In the genomic region with DNA sequence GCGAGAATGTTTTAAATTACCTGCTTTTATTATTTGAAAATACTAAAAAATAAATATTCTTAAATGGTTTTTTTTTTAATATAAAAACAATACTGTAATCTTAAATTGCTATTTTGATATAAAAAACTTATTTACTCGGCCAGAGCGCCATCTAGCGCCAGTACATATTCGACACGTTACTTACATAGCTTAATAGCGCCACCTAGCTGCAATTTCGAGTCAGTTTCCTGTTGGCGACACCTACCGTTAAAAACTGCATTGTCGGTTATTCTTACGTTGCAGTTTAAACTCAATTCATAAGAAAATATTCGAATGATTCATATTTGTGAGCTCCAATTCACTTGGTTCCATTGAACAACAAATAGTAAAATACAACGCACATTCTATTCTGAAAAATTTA, we compare ENCODE assay signal across 1 fruit fly cellular context.
TF ChIP-seq lines count a peak whose summit lies in the region.

No protein-coding gene starts in this region.

TF ChIP-seq in whole organism, embryonic, 481 proteins besides CTCF, POLR2A, EP300 and RAD21 (continued from another document and continues in another):
- TF ChIP-seq ranshi (GFP tag; IDR thresholded peaks at IDR 0.05; lab: Robert Waterston, UW) (peak; percentile 49; the same call in 1 of the 2 replicates), Fer1 (GFP tag; optimal IDR thresholded peaks at IDR 0.05; lab: Kevin White, UChicago) (peak; percentile 49), Doc2 (GFP tag; IDR thresholded peaks at IDR 0.05; lab: Robert Waterston, UW) (no peak), HLHmδ (GFP tag; optimal IDR thresholded peaks at IDR 0.05; lab: Kevin White, UChicago) (no peak), hkb (optimal IDR thresholded peaks at IDR 0.05; lab: Kevin White, UChicago) (no peak), hkb (GFP tag; IDR thresholded peaks at IDR 0.05; lab: Robert Waterston, UW) (peak; percentile 12; the same call in 1 of the 2 replicates), insv (GFP tag; optimal IDR thresholded peaks at IDR 0.05; lab: Kevin White, UChicago) (peak in 1 of 2 experiments; percentile 56), CG10209 (GFP tag; optimal IDR thresholded peaks at IDR 0.05; lab: Kevin White, UChicago) (peak; percentile 57), CG6272 (GFP tag; IDR thresholded peaks at IDR 0.05; lab: Robert Waterston, UW) (no peak), ems (GFP tag; optimal IDR thresholded peaks at IDR 0.05; lab: Kevin White, UChicago) (peak; percentile 13), Doc3 (GFP tag; IDR thresholded peaks at IDR 0.05; lab: Robert Waterston, UW; ENCODE audit: partially characterized antibody) (no peak), zfh2 (GFP tag; optimal IDR thresholded peaks at IDR 0.05; lab: Kevin White, UChicago) (peak; percentile 14), schlank (tag; optimal IDR thresholded peaks at IDR 0.05; lab: Kevin White, UChicago) (no peak), lab (GFP tag; optimal IDR thresholded peaks at IDR 0.05; lab: Kevin White, UChicago) (peak; percentile 29), pum (GFP tag; optimal IDR thresholded peaks at IDR 0.05; lab: Kevin White, UChicago) (peak; percentile 70), Kr (GFP tag; optimal IDR thresholded peaks at IDR 0.05; lab: Kevin White, UChicago) (no peak), eve (GFP tag; optimal IDR thresholded peaks at IDR 0.05; lab: Kevin White, UChicago) (no peak), CG7839 (tag; optimal IDR thresholded peaks at IDR 0.05; lab: Kevin White, UChicago) (peak; percentile 70), ftz-f1 (GFP tag; optimal IDR thresholded peaks at IDR 0.05; lab: Kevin White, UChicago) (no peak), CG4820 (GFP tag; optimal IDR thresholded peaks at IDR 0.05; lab: Kevin White, UChicago) (peak; percentile 54), CG12236 (GFP tag; optimal IDR thresholded peaks at IDR 0.05; lab: Kevin White, UChicago) (no peak), z (GFP tag; IDR thresholded peaks at IDR 0.05; lab: Robert Waterston, UW) (no peak), Side (GFP tag; optimal IDR thresholded peaks at IDR 0.05; lab: Kevin White, UChicago) (peak; percentile 55), corto (GFP tag; optimal IDR thresholded peaks at IDR 0.05; lab: Kevin White, UChicago) (no peak), CG2889 (GFP tag; IDR thresholded peaks at IDR 0.05; lab: Robert Waterston, UW) (no peak), lov (optimal IDR thresholded peaks at IDR 0.05; lab: Kevin White, UChicago) (no peak), lov (GFP tag; IDR thresholded peaks at IDR 0.05; lab: Robert Waterston, UW) (no peak), CG12219 (GFP tag; optimal IDR thresholded peaks at IDR 0.05; lab: Kevin White, UChicago) (peak; percentile 24), mam (GFP tag; optimal IDR thresholded peaks at IDR 0.05; lab: Kevin White, UChicago) (peak; percentile 60), CG7963 (GFP tag; IDR thresholded peaks at IDR 0.05; lab: Robert Waterston, UW; ENCODE audit: partially characterized antibody) (no peak), zen2 (GFP tag; IDR thresholded peaks at IDR 0.05; lab: Robert Waterston, UW; ENCODE audit: partially characterized antibody) (no peak), BtbVII (GFP tag; optimal IDR thresholded peaks at IDR 0.05; lab: Kevin White, UChicago) (peak; percentile 22), oc (tag; optimal IDR thresholded peaks at IDR 0.05; lab: Kevin White, UChicago) (no peak), crp (GFP tag; optimal IDR thresholded peaks at IDR 0.05; lab: Kevin White, UChicago) (no peak), Fer2 (tag; optimal IDR thresholded peaks at IDR 0.05; lab: Kevin White, UChicago) (peak; percentile 33), bsh (GFP tag; optimal IDR thresholded peaks at IDR 0.05; lab: Kevin White, UChicago) (peak in 1 of 2 experiments; percentile 56), CG14014 (GFP tag; IDR thresholded peaks at IDR 0.05; lab: Robert Waterston, UW) (peak; percentile 63), CG7987 (GFP tag; optimal IDR thresholded peaks at IDR 0.05; lab: Kevin White, UChicago) (peak; percentile 57), ttk (GFP tag; IDR thresholded peaks at IDR 0.05; lab: Robert Waterston, UW) (no peak), zfh1 (GFP tag; IDR thresholded peaks at IDR 0.05; lab: Robert Waterston, UW) (peak; percentile 77; the same call in 2 of the 3 replicates), CG5180 (GFP tag; optimal IDR thresholded peaks at IDR 0.05; lab: Kevin White, UChicago) (no peak), disco-r (GFP tag; optimal IDR thresholded peaks at IDR 0.05; lab: Kevin White, UChicago) (no peak), Lim3 (GFP tag; IDR thresholded peaks at IDR 0.05; lab: Robert Waterston, UW) (no peak), sqz (GFP tag; optimal IDR thresholded peaks at IDR 0.05; lab: Kevin White, UChicago) (peak; percentile 59), Ptx1 (GFP tag; IDR thresholded peaks at IDR 0.05; lab: Robert Waterston, UW) (peak; percentile 67), Dll (GFP tag; IDR thresholded peaks at IDR 0.05; lab: Robert Waterston, UW; ENCODE audit: partially characterized antibody) (no peak), Poxn (GFP tag; IDR thresholded peaks at IDR 0.05; lab: Robert Waterston, UW) (no peak), az2 (GFP tag; optimal IDR thresholded peaks at IDR 0.05; lab: Kevin White, UChicago) (peak; percentile 69), ara (GFP tag; IDR thresholded peaks at IDR 0.05; lab: Robert Waterston, UW) (no peak), Xrp1 (GFP tag; IDR thresholded peaks at IDR 0.05; lab: Robert Waterston, UW) (no peak), CG8089 (GFP tag; optimal IDR thresholded peaks at IDR 0.05; lab: Kevin White, UChicago) (peak; percentile 51), Bdp1 (GFP tag; optimal IDR thresholded peaks at IDR 0.05; lab: Kevin White, UChicago) (peak; percentile 6), ci (GFP tag; IDR thresholded peaks at IDR 0.05; lab: Robert Waterston, UW) (peak; percentile 77), NC2β (GFP tag; optimal IDR thresholded peaks at IDR 0.05; lab: Kevin White, UChicago) (peak; percentile 58), BEAF-32 (GFP tag; optimal IDR thresholded peaks at IDR 0.05; lab: Kevin White, UChicago) (no peak), Bteb2 (GFP tag; optimal IDR thresholded peaks at IDR 0.05; lab: Kevin White, UChicago) (no peak), fru (optimal IDR thresholded peaks at IDR 0.05; lab: Kevin White, UChicago) (no peak), odd (GFP tag; optimal IDR thresholded peaks at IDR 0.05; lab: Kevin White, UChicago) (no peak), CoRest (tag; optimal IDR thresholded peaks at IDR 0.05; lab: Kevin White, UChicago) (peak; percentile 66), CG15696 (tag; optimal IDR thresholded peaks at IDR 0.05; lab: Kevin White, UChicago) (peak; percentile 81), pan (optimal IDR thresholded peaks at IDR 0.05; lab: Kevin White, UChicago) (no peak), pan (GFP tag; optimal IDR thresholded peaks at IDR 0.05 in 1 of 2, IDR thresholded peaks at IDR 0.05 in 1 of 2) (peak in 1 of 2 experiments; percentile 34), CG11093 (GFP tag; IDR thresholded peaks at IDR 0.05; lab: Robert Waterston, UW) (no peak), psq (GFP tag; optimal IDR thresholded peaks at IDR 0.05; lab: Kevin White, UChicago) (no peak), vvl (GFP tag; IDR thresholded peaks at IDR 0.05; lab: Robert Waterston, UW) (peak; percentile 75; the same call in 1 of the 2 replicates), Pdp1 (GFP tag; optimal IDR thresholded peaks at IDR 0.05; lab: Kevin White, UChicago) (peak; percentile 60 to 79), CG15073 (GFP tag; optimal IDR thresholded peaks at IDR 0.05; lab: Kevin White, UChicago) (no peak), CG13424 (tag; optimal IDR thresholded peaks at IDR 0.05; lab: Kevin White, UChicago) (peak; percentile 42), Max (GFP tag; optimal IDR thresholded peaks at IDR 0.05; lab: Kevin White, UChicago) (peak; percentile 6), CG4328 (GFP tag; optimal IDR thresholded peaks at IDR 0.05; lab: Kevin White, UChicago) (peak; percentile 33), HLH3B (GFP tag; IDR thresholded peaks at IDR 0.05; lab: Robert Waterston, UW) (peak; percentile 56), CG31365 (tag; optimal IDR thresholded peaks at IDR 0.05; lab: Kevin White, UChicago) (peak; percentile 40), cad (GFP tag; optimal IDR thresholded peaks at IDR 0.05; lab: Kevin White, UChicago) (no peak), CG11398 (GFP tag; optimal IDR thresholded peaks at IDR 0.05; lab: Kevin White, UChicago) (peak; percentile 22), CkIIα-i1 (GFP tag; IDR thresholded peaks at IDR 0.05; lab: Robert Waterston, UW) (no peak), CG9609 (GFP tag; optimal IDR thresholded peaks at IDR 0.05; lab: Kevin White, UChicago) (peak; percentile 47), Opbp (GFP tag; IDR thresholded peaks at IDR 0.05; lab: Robert Waterston, UW; ENCODE audit: partially characterized antibody) (peak; percentile 39; the same call in 1 of the 3 replicates), Sry-δ (GFP tag; optimal IDR thresholded peaks at IDR 0.05; lab: Kevin White, UChicago) (peak; percentile 14), Tbp (GFP tag; optimal IDR thresholded peaks at IDR 0.05; lab: Kevin White, UChicago) (no peak), repo (GFP tag; optimal IDR thresholded peaks at IDR 0.05; lab: Kevin White, UChicago) (peak; percentile 37), Atf6 (GFP tag; IDR thresholded peaks at IDR 0.05; lab: Robert Waterston, UW) (0 out of 2 replicates have a peak, but pooled peaks have one; percentile 10), Rfx (GFP tag; IDR thresholded peaks at IDR 0.05; lab: Robert Waterston, UW) (peak; percentile 88), tio (GFP tag; optimal IDR thresholded peaks at IDR 0.05; lab: Kevin White, UChicago) (peak; percentile 9), Rx (GFP tag; IDR thresholded peaks at IDR 0.05; lab: Robert Waterston, UW) (peak; percentile 41; the same call in 1 of the 2 replicates), CG14667 (GFP tag; IDR thresholded peaks at IDR 0.05; lab: Robert Waterston, UW) (no peak), E2f2 (GFP tag; IDR thresholded peaks at IDR 0.05; lab: Robert Waterston, UW) (peak; percentile 35; the same call in 1 of the 2 replicates), rib (GFP tag; IDR thresholded peaks at IDR 0.05; lab: Robert Waterston, UW) (no peak), danr (GFP tag; IDR thresholded peaks at IDR 0.05; lab: Robert Waterston, UW) (peak; percentile 32; the same call in 1 of the 2 replicates), CG5245 (GFP tag; optimal IDR thresholded peaks at IDR 0.05; lab: Kevin White, UChicago) (peak; percentile 81), CG11085 (GFP tag; IDR thresholded peaks at IDR 0.05; lab: Robert Waterston, UW) (peak; percentile 73), CG6654 (GFP tag; optimal IDR thresholded peaks at IDR 0.05; lab: Kevin White, UChicago) (no peak), hbn (GFP tag; IDR thresholded peaks at IDR 0.05; lab: Robert Waterston, UW; ENCODE audit: partially characterized antibody) (no peak), crc (GFP tag; optimal IDR thresholded peaks at IDR 0.05; lab: Kevin White, UChicago) (no peak), B-H2 (GFP tag; optimal IDR thresholded peaks at IDR 0.05; lab: Kevin White, UChicago) (peak; percentile 71), dysf (GFP tag; IDR thresholded peaks at IDR 0.05; lab: Robert Waterston, UW) (peak; percentile 68; the same call in 2 of the 3 replicates), CG2120 (GFP tag; optimal IDR thresholded peaks at IDR 0.05; lab: Kevin White, UChicago) (peak; percentile 48), exex (tag; optimal IDR thresholded peaks at IDR 0.05; lab: Kevin White, UChicago) (no peak), slou (GFP tag; optimal IDR thresholded peaks at IDR 0.05; lab: Kevin White, UChicago) (peak; percentile 37), ham (GFP tag; IDR thresholded peaks at IDR 0.05; lab: Robert Waterston, UW) (no peak), CG18476 (GFP tag; optimal IDR thresholded peaks at IDR 0.05; lab: Kevin White, UChicago) (peak; percentile 34), bowl (GFP tag; IDR thresholded peaks at IDR 0.05; lab: Robert Waterston, UW) (no peak), CG8765 (GFP tag; IDR thresholded peaks at IDR 0.05; lab: Robert Waterston, UW) (0 out of 2 replicates have a peak, but pooled peaks have one; percentile 6), shn (GFP tag; optimal IDR thresholded peaks at IDR 0.05; lab: Kevin White, UChicago) (peak; percentile 47), Dad (GFP tag; optimal IDR thresholded peaks at IDR 0.05; lab: Kevin White, UChicago) (peak; percentile 25), slbo (GFP tag; IDR thresholded peaks at IDR 0.05; lab: Robert Waterston, UW) (peak; percentile 77), Meics (GFP tag; optimal IDR thresholded peaks at IDR 0.05; lab: Kevin White, UChicago) (peak; percentile 73), sug (tag; optimal IDR thresholded peaks at IDR 0.05; lab: Kevin White, UChicago) (peak; percentile 59), CG11247 (GFP tag; IDR thresholded peaks at IDR 0.05; lab: Robert Waterston, UW) (peak; percentile 69), dm (GFP tag; optimal IDR thresholded peaks at IDR 0.05; lab: Kevin White, UChicago) (peak; percentile 23), vnd (GFP tag; IDR thresholded peaks at IDR 0.05; lab: Robert Waterston, UW; ENCODE audit: partially characterized antibody) (no peak), onecut (GFP tag; IDR thresholded peaks at IDR 0.05; lab: Robert Waterston, UW) (peak; percentile 55), NK7.1 (GFP tag; optimal IDR thresholded peaks at IDR 0.05; lab: Kevin White, UChicago) (peak; percentile 36), en (GFP tag; optimal IDR thresholded peaks at IDR 0.05; lab: Kevin White, UChicago) (peak; percentile 10), CG34376 (GFP tag; optimal IDR thresholded peaks at IDR 0.05; lab: Kevin White, UChicago) (no peak), dan (GFP tag; IDR thresholded peaks at IDR 0.05; lab: Robert Waterston, UW) (no peak), chm (GFP tag; IDR thresholded peaks at IDR 0.05; lab: Robert Waterston, UW) (no peak), cg (GFP tag; optimal IDR thresholded peaks at IDR 0.05; lab: Kevin White, UChicago) (no peak), CG18764 (GFP tag; optimal IDR thresholded peaks at IDR 0.05; lab: Kevin White, UChicago) (peak; percentile 49), tna (GFP tag; IDR thresholded peaks at IDR 0.05; lab: Robert Waterston, UW; ENCODE audit: partially characterized antibody) (no peak), CG4404 (GFP tag; IDR thresholded peaks at IDR 0.05; lab: Robert Waterston, UW) (no peak), unpg (GFP tag; optimal IDR thresholded peaks at IDR 0.05; lab: Kevin White, UChicago) (peak; percentile 58), chinmo (GFP tag; IDR thresholded peaks at IDR 0.05; lab: Robert Waterston, UW; ENCODE audit: partially characterized antibody) (no peak), CG11696 (GFP tag; IDR thresholded peaks at IDR 0.05; lab: Robert Waterston, UW) (no peak), Oaz (GFP tag; IDR thresholded peaks at IDR 0.05; lab: Robert Waterston, UW) (0 out of 2 replicates have a peak, but pooled peaks have one; percentile 24), Xbp1 (GFP tag; optimal IDR thresholded peaks at IDR 0.05; lab: Kevin White, UChicago) (peak; percentile 86), CG4617 (GFP tag; optimal IDR thresholded peaks at IDR 0.05; lab: Kevin White, UChicago; ENCODE audit: borderline replicate concordance) (peak; percentile 32)
